Fruit fly (Drosophila melanogaster): ENCODE results near the gene Vps45.

Vps45 gene

dm6 chr3R:9559413-9560014, 4.2 kb upstream of the Vps45 start, which contains the start of the genes AP-1mu and MBD-like (continued):
- TF ChIP-seq Dll (GFP tag; IDR thresholded peaks at IDR 0.05; ENCODE audit: partially characterized antibody) (peak; percentile 61; the same call in 1 of the 4 replicates), pb (GFP tag; optimal IDR thresholded peaks at IDR 0.05) (peak; percentile 9), CG6854 (GFP tag; optimal IDR thresholded peaks at IDR 0.05) (no peak), E2f2 (GFP tag; IDR thresholded peaks at IDR 0.05) (peak; percentile 60), salm (tag; optimal IDR thresholded peaks at IDR 0.05) (no peak), dm (GFP tag; optimal IDR thresholded peaks at IDR 0.05) (peak; percentile 30), repo (GFP tag; optimal IDR thresholded peaks at IDR 0.05) (no peak), tx (GFP tag; optimal IDR thresholded peaks at IDR 0.05) (peak; percentile 58), D19A (tag; optimal IDR thresholded peaks at IDR 0.05) (no peak), NC2β (GFP tag; optimal IDR thresholded peaks at IDR 0.05) (peak; percentile 76), hth (optimal IDR thresholded peaks at IDR 0.05) (no peak), CkIIα-i1 (GFP tag; IDR thresholded peaks at IDR 0.05) (no peak), CG4730 (GFP tag; IDR thresholded peaks at IDR 0.05) (peak; percentile 56), NFAT (GFP tag; IDR thresholded peaks at IDR 0.05) (no peak), CG2875 (GFP tag; optimal IDR thresholded peaks at IDR 0.05) (no peak), CG12299 (tag; optimal IDR thresholded peaks at IDR 0.05) (peak; percentile 29), kah (GFP tag; optimal IDR thresholded peaks at IDR 0.05) (no peak), tin (GFP tag; optimal IDR thresholded peaks at IDR 0.05) (peak; percentile 63), gcm2 (GFP tag; optimal IDR thresholded peaks at IDR 0.05) (no peak), peb (GFP tag; IDR thresholded peaks at IDR 0.05) (0 out of 2 replicates have a peak, but pooled peaks have one; percentile 41), CG11696 (GFP tag; IDR thresholded peaks at IDR 0.05) (no peak), wor (GFP tag; IDR thresholded peaks at IDR 0.05) (peak; percentile 34; the same call in 1 of the 2 replicates), CG5245 (GFP tag; optimal IDR thresholded peaks at IDR 0.05) (no peak), CG10274 (GFP tag; optimal IDR thresholded peaks at IDR 0.05) (no peak), CG8388 (GFP tag; optimal IDR thresholded peaks at IDR 0.05) (peak; percentile 27), Max (GFP tag; optimal IDR thresholded peaks at IDR 0.05) (peak; percentile 76), pfk (GFP tag; optimal IDR thresholded peaks at IDR 0.05) (no peak), CG15696 (tag; optimal IDR thresholded peaks at IDR 0.05) (peak; percentile 57), CG17612 (GFP tag; IDR thresholded peaks at IDR 0.05) (no peak), Dip2 (GFP tag; IDR thresholded peaks at IDR 0.05) (no peak), jumu (GFP tag; optimal IDR thresholded peaks at IDR 0.05) (peak; percentile 69), CG13624 (GFP tag; optimal IDR thresholded peaks at IDR 0.05) (peak; percentile 55), ab (GFP tag; optimal IDR thresholded peaks at IDR 0.05) (no peak), CG1792 (GFP tag; optimal IDR thresholded peaks at IDR 0.05) (peak; percentile 66), ERR (GFP tag; optimal IDR thresholded peaks at IDR 0.05) (no peak), Lim3 (GFP tag; IDR thresholded peaks at IDR 0.05) (no peak), Sry-δ (GFP tag; optimal IDR thresholded peaks at IDR 0.05) (peak; percentile 65), jing (GFP tag; optimal IDR thresholded peaks at IDR 0.05) (no peak), Ptx1 (GFP tag; IDR thresholded peaks at IDR 0.05) (peak; percentile 83), CG10431 (GFP tag; optimal IDR thresholded peaks at IDR 0.05) (peak; percentile 3), corto (GFP tag; optimal IDR thresholded peaks at IDR 0.05) (no peak), CG18764 (GFP tag; optimal IDR thresholded peaks at IDR 0.05) (peak; percentile 28), Lhr (GFP tag; optimal IDR thresholded peaks at IDR 0.05) (peak; percentile 66), CG7839 (tag; optimal IDR thresholded peaks at IDR 0.05) (peak; percentile 62), NfI (GFP tag; optimal IDR thresholded peaks at IDR 0.05) (peak; percentile 72), Pdp1 (GFP tag; optimal IDR thresholded peaks at IDR 0.05) (peak; percentile 59 to 83), gt (GFP tag; IDR thresholded peaks at IDR 0.05) (0 out of 2 replicates have a peak, but pooled peaks have one; percentile 14), CG1233 (GFP tag; optimal IDR thresholded peaks at IDR 0.05) (peak; percentile 51), CG11247 (GFP tag; IDR thresholded peaks at IDR 0.05) (0 out of 2 replicates have a peak, but pooled peaks have one; percentile 47), CG17385 (GFP tag; optimal IDR thresholded peaks at IDR 0.05) (peak; percentile 81), Ravus (GFP tag; IDR thresholded peaks at IDR 0.05) (no peak)

Data from whole organism, embryonic.